Fruit fly (Drosophila melanogaster) whole organism, prepupa: ENCODE results near the gene Hex-t2.

Experiments
- Blimp-1 ChIP-seq: fragments of 200-800 bp; sonication (Bioruptor generic); optimal IDR thresholded peaks from 3 replicates; lab custom pipeline; 2017; ENCODE audit warnings: missing biosample characterization, missing genetic modification characterization, mild to moderate bottlenecking, moderate library complexity, missing genetic modification reagents
- CG10631 ChIP-seq: fragments of 200-800 bp; sonication (Bioruptor generic); optimal IDR thresholded peaks from 2 replicates; lab custom pipeline; 2016; ENCODE audit warnings: missing biosample characterization, missing genetic modification characterization
- CG10669 ChIP-seq: fragments of 200-800 bp; sonication (Bioruptor generic); optimal IDR thresholded peaks from 3 replicates; lab custom pipeline; 2018; ENCODE audit warnings: missing biosample characterization, mild to moderate bottlenecking, missing genetic modification characterization, moderate library complexity
- CG11294 ChIP-seq: fragments of 200-800 bp; sonication (Bioruptor generic); IDR thresholded peaks from 2 replicates; pipeline ENCODE4 v1.3.6; 2022; ENCODE audit warnings: missing biosample characterization, missing genetic modification characterization
- CG11762 ChIP-seq: fragments of 200-800 bp; sonication (Bioruptor generic); optimal IDR thresholded peaks from 3 replicates; lab custom pipeline; 2016; ENCODE audit warnings: missing biosample characterization, missing genetic modification characterization; ENCODE audit not compliant: insufficient read depth
- CG11902 ChIP-seq: fragments of 200-800 bp; sonication (Bioruptor generic); optimal IDR thresholded peaks from 3 replicates; lab custom pipeline; 2016; ENCODE audit warnings: missing biosample characterization, missing genetic modification characterization
- CG15336 ChIP-seq: fragments of 200-800 bp; sonication (Bioruptor generic); IDR thresholded peaks from 2 replicates; pipeline ENCODE4 v1.3.6; 2022; ENCODE audit warnings: missing biosample characterization, missing genetic modification characterization
- CG1621 ChIP-seq: fragments of 200-800 bp; sonication (Bioruptor generic); optimal IDR thresholded peaks from 3 replicates; lab custom pipeline; 2018; ENCODE audit warnings: missing biosample characterization, mild to moderate bottlenecking, missing genetic modification characterization
- CG16779 ChIP-seq: fragments of 200-800 bp; sonication (Bioruptor generic); optimal IDR thresholded peaks from 3 replicates; lab custom pipeline; 2017; ENCODE audit warnings: missing biosample characterization, mild to moderate bottlenecking, missing genetic modification characterization
- CG31627 ChIP-seq: fragments of 200-800 bp; sonication (Bioruptor generic); optimal IDR thresholded peaks from 3 replicates; lab custom pipeline; 2016; ENCODE audit warnings: missing biosample characterization, missing genetic modification characterization
- CG32006 ChIP-seq: fragments of 200-800 bp; sonication (Bioruptor generic); optimal IDR thresholded peaks from 3 replicates; lab custom pipeline; 2017; ENCODE audit warnings: missing biosample characterization, mild to moderate bottlenecking, missing genetic modification characterization
- CG34406 ChIP-seq: fragments of 200-800 bp; sonication (Bioruptor generic); optimal IDR thresholded peaks from 3 replicates; lab custom pipeline; 2016; ENCODE audit warnings: missing biosample characterization, missing genetic modification characterization
- CG3919 ChIP-seq: fragments of 200-800 bp; sonication (Bioruptor generic); optimal IDR thresholded peaks from 3 replicates; lab custom pipeline; 2016; ENCODE audit warnings: missing biosample characterization, missing genetic modification characterization
- CG4318 ChIP-seq: fragments of 200-800 bp; sonication (Bioruptor generic); optimal IDR thresholded peaks from 3 replicates; lab custom pipeline; 2017; ENCODE audit warnings: missing biosample characterization, mild to moderate bottlenecking, missing genetic modification characterization
- CG6276 ChIP-seq: fragments of 200-800 bp; sonication (Bioruptor generic); optimal IDR thresholded peaks from 2 replicates; lab custom pipeline; 2017; ENCODE audit warnings: missing biosample characterization, mild to moderate bottlenecking, missing genetic modification characterization
- CG6792 ChIP-seq: fragments of 200-800 bp; sonication (Bioruptor generic); optimal IDR thresholded peaks from 3 replicates; lab custom pipeline; 2016; ENCODE audit warnings: missing biosample characterization, missing genetic modification characterization
- CG6808 ChIP-seq: fragments of 200-800 bp; sonication (Bioruptor generic); optimal IDR thresholded peaks from 3 replicates; lab custom pipeline; 2017; ENCODE audit warnings: missing biosample characterization, missing genetic modification characterization, mild to moderate bottlenecking, moderate library complexity, missing genetic modification reagents
- CG8319 ChIP-seq: fragments of 200-800 bp; sonication (Bioruptor generic); optimal IDR thresholded peaks from 3 replicates; lab custom pipeline; 2016; ENCODE audit warnings: missing biosample characterization, missing genetic modification characterization
- CG8632 ChIP-seq: fragments of 200-800 bp; sonication (Bioruptor generic); optimal IDR thresholded peaks from 3 replicates; lab custom pipeline; 2016; ENCODE audit warnings: missing biosample characterization, missing genetic modification characterization
- CG9139 ChIP-seq: fragments of 200-800 bp; sonication (Bioruptor generic); optimal IDR thresholded peaks from 3 replicates; lab custom pipeline; 2017; ENCODE audit warnings: missing biosample characterization, mild to moderate bottlenecking, missing genetic modification characterization
- Eip75B ChIP-seq: fragments of 200-800 bp; sonication (Bioruptor generic); optimal IDR thresholded peaks from 3 replicates; lab custom pipeline; 2016; ENCODE audit warnings: missing biosample characterization, missing genetic modification characterization
- Eip78C ChIP-seq: fragments of 200-800 bp; sonication (Bioruptor generic); peaks from one replicate; lab custom pipeline; 2016; ENCODE audit warnings: missing biosample characterization, missing genetic modification characterization
- Eip93F ChIP-seq: fragments of 200-800 bp; sonication (Bioruptor generic); optimal IDR thresholded peaks from 2 replicates; lab custom pipeline; 2016; ENCODE audit warnings: missing biosample characterization, mild to moderate bottlenecking, missing genetic modification characterization
- Ets96B ChIP-seq: fragments of 200-800 bp; optimal IDR thresholded peaks from 2 replicates; lab custom pipeline; 2019; ENCODE audit warnings: missing biosample characterization, mild to moderate bottlenecking, missing genetic modification characterization, moderate library complexity
- Gug ChIP-seq: fragments of 200-800 bp; sonication (Bioruptor generic); IDR thresholded peaks from 2 replicates; pipeline ENCODE4 v1.3.6; 2022; ENCODE audit warnings: missing biosample characterization, missing genetic modification characterization
- Hr38 ChIP-seq: sonication (Bioruptor generic); optimal IDR thresholded peaks from 2 replicates; lab custom pipeline; 2016; ENCODE audit warnings: missing biosample characterization, missing genetic modification characterization
- Hr39 ChIP-seq: fragments of 200-800 bp; sonication (Bioruptor generic); optimal IDR thresholded peaks from 2 replicates; lab custom pipeline; 2016; ENCODE audit warnings: missing biosample characterization, missing genetic modification characterization
- Hr4 ChIP-seq: fragments of 200-800 bp; sonication (Bioruptor generic); optimal IDR thresholded peaks from 3 replicates; lab custom pipeline; 2016; ENCODE audit warnings: missing biosample characterization, missing genetic modification characterization
- Lpt ChIP-seq: fragments of 200-800 bp; sonication (Bioruptor generic); optimal IDR thresholded peaks from 3 replicates; lab custom pipeline; 2016; ENCODE audit warnings: missing biosample characterization, missing genetic modification characterization
- OdsH ChIP-seq: fragments of 200-800 bp; sonication (Bioruptor generic); optimal IDR thresholded peaks from 3 replicates; lab custom pipeline; 2016; ENCODE audit warnings: missing biosample characterization, missing genetic modification characterization
- Smox ChIP-seq: fragments of 200-800 bp; sonication (Bioruptor generic); optimal IDR thresholded peaks from 3 replicates; lab custom pipeline; 2016; ENCODE audit warnings: missing biosample characterization, missing genetic modification characterization
- Sox102F ChIP-seq: fragments of 200-800 bp; sonication (Bioruptor generic); optimal IDR thresholded peaks from 2 replicates; lab custom pipeline; 2016; ENCODE audit warnings: missing biosample characterization, mild to moderate bottlenecking, missing genetic modification characterization
- Sox14 ChIP-seq: fragments of 200-800 bp; sonication (Bioruptor generic); optimal IDR thresholded peaks from 3 replicates; lab custom pipeline; 2016; ENCODE audit warnings: missing biosample characterization, missing genetic modification characterization
- acj6 ChIP-seq: fragments of 200-800 bp; sonication (Bioruptor generic); optimal IDR thresholded peaks from 3 replicates; lab custom pipeline; 2016; ENCODE audit warnings: missing biosample characterization, missing genetic modification characterization
- cyc ChIP-seq: fragments of 200-800 bp; sonication (Bioruptor generic); optimal IDR thresholded peaks from 3 replicates; lab custom pipeline; 2016; ENCODE audit warnings: missing biosample characterization, missing genetic modification characterization
- dsx ChIP-seq: fragments of 200-800 bp; optimal IDR thresholded peaks from 3 replicates; lab custom pipeline; 2019; ENCODE audit warnings: missing biosample characterization, mild to moderate bottlenecking, missing genetic modification characterization, moderate library complexity; ENCODE audit not compliant: poor library complexity, severe bottlenecking
- eg ChIP-seq: fragments of 200-800 bp; sonication (Bioruptor generic); IDR thresholded peaks from 3 replicates; pipeline ENCODE4 v1.3.6; 2022; ENCODE audit warnings: missing biosample characterization, missing genetic modification characterization
- esn ChIP-seq: fragments of 200-800 bp; sonication (Bioruptor generic); optimal IDR thresholded peaks from 2 replicates; lab custom pipeline; 2016; ENCODE audit warnings: missing biosample characterization, mild to moderate bottlenecking, missing genetic modification characterization, moderate library complexity
- fd85E ChIP-seq: fragments of 200-800 bp; sonication (Bioruptor generic); optimal IDR thresholded peaks from 3 replicates; lab custom pipeline; 2016; ENCODE audit warnings: missing biosample characterization, missing genetic modification characterization
- net ChIP-seq: fragments of 200-800 bp; sonication (Bioruptor generic); optimal IDR thresholded peaks from 3 replicates; lab custom pipeline; 2016; ENCODE audit warnings: missing biosample characterization, missing genetic modification characterization
- pdm3 ChIP-seq: fragments of 200-800 bp; sonication (Bioruptor generic); optimal IDR thresholded peaks from 3 replicates; lab custom pipeline; 2016; ENCODE audit warnings: missing biosample characterization, missing genetic modification characterization
- salr ChIP-seq, 2 experiments: fragments of 200-800 bp; sonication (Bioruptor generic); optimal IDR thresholded peaks; 3 replicates each; lab custom pipeline; 2016 to 2018; ENCODE audit warnings: missing biosample characterization in 2 of 2, missing genetic modification characterization in 2 of 2, mild to moderate bottlenecking in 1 of 2
- spab ChIP-seq: fragments of 200-800 bp; sonication (Bioruptor generic); optimal IDR thresholded peaks from 2 replicates; lab custom pipeline; 2017; ENCODE audit warnings: missing biosample characterization, mild to moderate bottlenecking, missing genetic modification characterization, missing genetic modification reagents
- ss ChIP-seq, 2 experiments: fragments of 200-800 bp; sonication (Bioruptor generic); optimal IDR thresholded peaks; 2 replicates in 1 of 2; 3 replicates in 1 of 2; lab custom pipeline; 2017 to 2018; ENCODE audit warnings: mild to moderate bottlenecking in 2 of 2, missing biosample characterization in 2 of 2, missing genetic modification characterization in 2 of 2, moderate library complexity in 1 of 2
- svp ChIP-seq: fragments of 200-800 bp; sonication (Bioruptor generic); peaks from one replicate; lab custom pipeline; 2016; ENCODE audit warnings: missing biosample characterization, missing genetic modification characterization
- topi ChIP-seq: fragments of 200-800 bp; sonication (Bioruptor generic); optimal IDR thresholded peaks from 3 replicates; lab custom pipeline; 2016; ENCODE audit warnings: missing biosample characterization, missing genetic modification characterization
- vri ChIP-seq: fragments of 200-800 bp; sonication (Bioruptor generic); optimal IDR thresholded peaks from 3 replicates; lab custom pipeline; 2016; ENCODE audit warnings: missing biosample characterization, mild to moderate bottlenecking, missing genetic modification characterization

Gene Hex-t2

DNA sequence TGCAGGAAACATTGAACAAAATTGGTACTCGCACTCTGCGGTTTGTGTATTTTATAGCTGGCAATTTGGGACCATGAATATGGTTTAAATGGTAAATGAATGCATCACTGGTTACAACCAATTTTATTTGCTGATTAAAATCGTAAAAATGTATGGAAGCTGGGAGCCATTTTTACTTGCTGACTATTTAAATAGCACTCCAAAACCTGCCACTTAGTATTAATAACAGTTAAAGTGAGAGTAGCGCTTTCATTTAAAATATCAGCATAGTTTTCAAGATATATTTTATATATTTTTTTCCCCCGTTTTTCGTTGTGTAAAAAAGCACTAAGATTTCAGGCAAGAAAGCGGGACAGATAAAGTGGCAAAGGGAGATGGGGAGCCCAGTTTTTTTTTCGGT, 34.0 kb downstream of the Hex-t2 start (continued):
- TF ChIP-seq CG11902 (GFP tag; lab: Kevin White, UChicago) (peak; percentile 34), Hr4 (GFP tag; lab: Kevin White, UChicago) (peak; percentile 40), CG10669 (peak; percentile 12), CG1621 (tag; lab: Kevin White, UChicago) (no peak), Ets96B (no peak), pdm3 (peak; percentile 23), svp (peak; percentile 64), Sox14 (peak; percentile 31), Lpt (GFP tag; lab: Kevin White, UChicago) (peak; percentile 23), CG10631 (peak; percentile 9), CG8319 (GFP tag; lab: Kevin White, UChicago) (peak; percentile 10), CG11294 (GFP tag; lab: Robert Waterston, UW) (no peak), Hr38 (no peak), Smox (GFP tag; lab: Kevin White, UChicago) (peak; percentile 44), CG9139 (GFP tag; lab: Kevin White, UChicago) (no peak), Hr39 (GFP tag; lab: Kevin White, UChicago) (peak; percentile 15)
- TF ChIP-seq, all 60 proteins: peak for 39

DNA sequence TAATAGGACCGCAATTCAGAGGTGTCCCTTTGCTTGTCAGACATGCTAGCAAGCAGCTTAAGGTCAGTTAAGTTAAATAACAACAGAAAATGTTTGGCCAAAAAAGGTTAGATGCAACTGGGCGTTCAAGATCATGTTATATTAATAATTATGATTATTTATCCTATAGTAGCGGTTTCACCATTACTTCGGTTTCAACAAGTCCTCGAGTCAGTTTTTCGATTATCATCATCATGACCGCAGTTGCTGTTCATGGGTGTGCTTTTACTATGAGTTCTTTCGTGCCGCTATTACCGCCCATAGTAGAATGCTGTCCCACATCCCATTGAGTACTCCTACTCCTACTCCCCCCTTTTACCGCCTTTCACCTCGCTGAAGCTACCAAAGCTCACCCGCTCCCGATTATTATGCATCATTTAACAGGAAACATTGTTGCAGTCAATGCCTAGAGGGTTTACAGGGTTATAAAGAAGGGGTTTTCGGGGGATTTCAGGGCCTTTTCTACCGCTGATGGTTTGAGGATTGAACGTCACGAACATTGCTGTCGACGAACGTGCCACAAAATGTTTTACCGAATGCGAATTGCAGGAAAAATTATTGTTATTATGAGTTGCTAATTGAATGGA, 34.9 kb downstream of the Hex-t2 start:
- no peak for TF ChIP-seq fd85E (GFP tag; lab: Kevin White, UChicago)
- TF ChIP-seq CG6276 (GFP tag; lab: Kevin White, UChicago): no peak
- no peak for TF ChIP-seq CG11902 (GFP tag; lab: Kevin White, UChicago)
- TF ChIP-seq CG11762 (GFP tag; lab: Kevin White, UChicago): no peak
- TF ChIP-seq topi (GFP tag; lab: Kevin White, UChicago): no peak
- no peak for TF ChIP-seq Eip75B
- TF ChIP-seq Sox102F (GFP tag; lab: Kevin White, UChicago): no peak
- no peak for TF ChIP-seq CG8319 (GFP tag; lab: Kevin White, UChicago)
- TF ChIP-seq net (GFP tag; lab: Kevin White, UChicago): no peak
- no peak for TF ChIP-seq CG11294 (GFP tag; lab: Robert Waterston, UW)
- TF ChIP-seq CG4318 (GFP tag; lab: Kevin White, UChicago): no peak
- peak; percentile 46 for TF ChIP-seq CG32006 (GFP tag; lab: Kevin White, UChicago)
- peak; percentile 14 for TF ChIP-seq CG6792 (GFP tag; lab: Kevin White, UChicago)
- TF ChIP-seq CG15336 (GFP tag; lab: Robert Waterston, UW): no peak; the same call in 1 of the 2 replicates
- peak; percentile 36 for TF ChIP-seq Ets96B
- no peak for TF ChIP-seq CG9139 (GFP tag; lab: Kevin White, UChicago)
- TF ChIP-seq spab (GFP tag; lab: Kevin White, UChicago): peak; percentile 21
- no peak for TF ChIP-seq Hr39 (GFP tag; lab: Kevin White, UChicago)
- no peak for TF ChIP-seq esn
- TF ChIP-seq CG16779 (tag; lab: Kevin White, UChicago): no peak
- TF ChIP-seq CG6808 (GFP tag; lab: Kevin White, UChicago): peak; percentile 34
- no peak for TF ChIP-seq Hr38
- TF ChIP-seq ss (GFP tag; optimal IDR thresholded peaks at IDR 0.05; lab: Kevin White, UChicago): peak in 1 of 2 experiments; percentile 30
- no peak for TF ChIP-seq Eip93F (GFP tag; lab: Kevin White, UChicago)
- no peak for TF ChIP-seq Smox (GFP tag; lab: Kevin White, UChicago)
- TF ChIP-seq vri (GFP tag; lab: Kevin White, UChicago): no peak
- TF ChIP-seq cyc (GFP tag; lab: Kevin White, UChicago): no peak
- TF ChIP-seq CG1621 (tag; lab: Kevin White, UChicago): no peak
- no peak for TF ChIP-seq salr (GFP tag; optimal IDR thresholded peaks at IDR 0.05; lab: Kevin White, UChicago)
- TF ChIP-seq Eip78C (GFP tag; lab: Kevin White, UChicago): peak; percentile 65
- no peak for TF ChIP-seq CG34406 (GFP tag; lab: Kevin White, UChicago)
- no peak for TF ChIP-seq Hr4 (GFP tag; lab: Kevin White, UChicago)
- peak; percentile 93 for TF ChIP-seq dsx (GFP tag; lab: Kevin White, UChicago)
- no peak for TF ChIP-seq pdm3
- TF ChIP-seq CG31627 (GFP tag; lab: Kevin White, UChicago): no peak
- TF ChIP-seq CG3919 (GFP tag; lab: Kevin White, UChicago): peak; percentile 17
- TF ChIP-seq OdsH: peak; percentile 2
- TF ChIP-seq CG8632 (GFP tag; lab: Kevin White, UChicago): no peak
- TF ChIP-seq acj6 (GFP tag; lab: Kevin White, UChicago): peak; percentile 14
- TF ChIP-seq Sox14: no peak
- TF ChIP-seq svp: peak; percentile 61
- TF ChIP-seq Blimp-1 (GFP tag; lab: Kevin White, UChicago): no peak
- TF ChIP-seq Gug (GFP tag; lab: Robert Waterston, UW): no peak
- no peak for TF ChIP-seq eg (GFP tag; lab: Robert Waterston, UW)
